Worm (Caenorhabditis elegans) whole organism, late embryonic: ENCODE data around the gene zig-10.

Experiments
- ahr-1 ChIP-seq: sonication (generic microtip); optimal IDR thresholded peaks from 2 replicates; lab custom pipeline; 2016; ENCODE audit warnings: missing genetic modification characterization, missing compliant biosample characterization
- ceh-14 ChIP-seq: sonication (generic microtip); optimal IDR thresholded peaks from 2 replicates; lab custom pipeline; 2016; ENCODE audit warnings: missing genotype, missing genetic modification characterization, missing compliant biosample characterization
- ceh-48 ChIP-seq: sonication (generic microtip); optimal IDR thresholded peaks from 2 replicates; lab custom pipeline; 2016; ENCODE audit warnings: missing genetic modification characterization, inconsistent platforms, missing compliant biosample characterization
- fkh-10 ChIP-seq: fragments of 150-350 bp; optimal IDR thresholded peaks from 2 replicates; lab custom pipeline; 2014; ENCODE audit warnings: missing biosample characterization, missing genetic modification reagents, missing genetic modification characterization
- hlh-30 ChIP-seq: sonication (generic microtip); optimal IDR thresholded peaks from 2 replicates; lab custom pipeline; 2017; ENCODE audit warnings: antibody characterized with exemption, missing genetic modification characterization, missing compliant biosample characterization; ENCODE audit not compliant: insufficient read depth

DNA sequence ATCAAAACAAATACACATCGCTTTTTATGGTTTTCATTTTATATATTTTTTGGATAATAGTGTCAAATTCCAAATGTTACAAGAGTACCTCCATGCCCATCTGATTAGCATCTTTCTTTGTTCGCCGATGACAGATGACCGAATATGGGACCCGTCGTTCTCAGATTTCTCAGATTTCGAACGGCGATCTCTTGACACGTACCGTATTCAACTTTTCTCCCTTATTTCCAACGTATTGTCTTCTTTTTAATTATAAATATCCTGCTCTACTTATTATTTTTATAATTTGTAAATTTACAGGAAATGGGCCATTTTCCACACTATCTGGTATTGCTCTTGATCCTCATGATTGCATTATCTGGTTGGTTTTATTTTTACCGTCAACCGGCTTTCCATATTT, at the start of gene zig-10:
- TF ChIP-seq ceh-48 (tag; lab: Kevin White, UChicago) (no peak), hlh-30 (tag; lab: Kevin White, UChicago) (no peak), ahr-1 (tag; lab: Kevin White, UChicago) (no peak), fkh-10 (GFP tag; lab: Kevin White, UChicago) (no peak), ceh-14 (tag; lab: Kevin White, UChicago) (no peak)
